Worm (Caenorhabditis elegans) whole organism, late embryonic: Measurements from ENCODE around the gene F46C5.9.

Source experiments
- ceh-45 ChIP-seq: fragments of 200-800 bp; sonication (Bioruptor generic); IDR thresholded peaks from 2 replicates; pipeline ENCODE4 v1.3.6; 2022; ENCODE audit warnings: missing genetic modification reagents, missing genetic modification characterization, missing compliant biosample characterization
- ceh-6 ChIP-seq: fragments of 200-800 bp; sonication (Bioruptor generic); optimal IDR thresholded peaks from 2 replicates; lab custom pipeline; 2018; ENCODE audit warnings: mild to moderate bottlenecking, missing genetic modification characterization, missing compliant biosample characterization
- fkh-6 ChIP-seq: sonication (generic microtip); optimal IDR thresholded peaks from 2 replicates; lab custom pipeline; 2016; ENCODE audit warnings: missing genetic modification characterization, missing compliant biosample characterization
- hlh-30 ChIP-seq: sonication (generic microtip); optimal IDR thresholded peaks from 2 replicates; lab custom pipeline; 2017; ENCODE audit warnings: antibody characterized with exemption, missing genetic modification characterization, missing compliant biosample characterization; ENCODE audit not compliant: insufficient read depth
- odd-2 ChIP-seq: sonication (generic microtip); optimal IDR thresholded peaks from 2 replicates; lab custom pipeline; 2017; ENCODE audit warnings: antibody characterized with exemption, mild to moderate bottlenecking, missing genetic modification characterization, missing compliant biosample characterization
- pag-3 ChIP-seq: sonication (generic microtip); optimal IDR thresholded peaks from 2 replicates; lab custom pipeline; 2016; ENCODE audit warnings: missing compliant biosample characterization, missing genetic modification characterization, borderline replicate concordance
- pha-4 ChIP-seq: fragments of 150-350 bp; optimal IDR thresholded peaks from 2 replicates; lab custom pipeline; 2018; ENCODE audit warnings: missing biosample characterization, missing genetic modification reagents, missing genetic modification characterization
- pqm-1 ChIP-seq: sonication (generic microtip); optimal IDR thresholded peaks from 2 replicates; lab custom pipeline; 2016; ENCODE audit warnings: missing genetic modification characterization, missing compliant biosample characterization
- sox-4 ChIP-seq: sonication (generic microtip); optimal IDR thresholded peaks from 2 replicates; lab custom pipeline; 2017; ENCODE audit warnings: mild to moderate bottlenecking, missing genetic modification characterization, inconsistent platforms, missing compliant biosample characterization
- tbx-2 ChIP-seq: sonication (generic microtip); optimal IDR thresholded peaks from 2 replicates; lab custom pipeline; 2016; ENCODE audit warnings: missing genetic modification characterization, missing compliant biosample characterization
- tbx-7 ChIP-seq: sonication (generic microtip); optimal IDR thresholded peaks from 2 replicates; lab custom pipeline; 2016; ENCODE audit warnings: missing genotype, missing genetic modification characterization, missing compliant biosample characterization
- ttx-3 ChIP-seq: sonication (generic microtip); optimal IDR thresholded peaks from 2 replicates; lab custom pipeline; 2016; ENCODE audit warnings: missing genetic modification reagents, missing genetic modification characterization, missing compliant biosample characterization
- unc-42 ChIP-seq: sonication (generic microtip); optimal IDR thresholded peaks from 2 replicates; lab custom pipeline; 2016; ENCODE audit warnings: missing genotype, missing genetic modification characterization, missing compliant biosample characterization

DNA sequence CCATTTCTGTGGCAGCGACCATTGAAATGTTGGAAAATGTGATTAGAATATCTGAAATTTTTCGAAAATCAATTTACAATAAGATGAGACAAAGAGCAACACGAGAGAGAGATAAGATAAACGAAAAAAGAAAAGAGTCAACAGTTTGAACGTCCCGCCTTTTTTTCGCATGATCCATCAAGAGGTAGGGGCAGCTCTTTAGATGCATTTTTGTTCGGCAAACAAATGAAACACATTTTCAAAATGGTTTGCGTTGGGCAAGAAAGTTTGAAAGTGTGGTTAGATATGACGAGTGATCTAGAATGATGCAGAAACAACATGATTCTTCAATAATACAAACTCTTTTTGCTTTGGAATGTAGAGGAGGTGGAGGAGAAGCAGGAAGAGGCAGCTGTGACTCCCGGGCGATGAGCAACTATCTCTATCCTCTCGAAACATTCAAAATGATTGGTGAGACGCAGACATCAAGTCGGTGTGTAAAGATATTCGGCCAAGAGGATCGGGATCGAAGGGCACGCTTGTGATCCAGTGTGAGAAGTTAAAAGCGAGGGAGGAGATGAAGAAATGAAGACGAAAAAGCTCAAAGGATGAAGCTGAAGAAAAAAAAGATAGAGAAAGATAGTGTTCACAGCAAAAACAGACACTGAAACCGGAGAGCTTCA, 34.1 kb upstream of the F46C5.9 start, which contains the start of gene F46C5.6:
- TF ChIP-seq pqm-1 (tag; lab: Kevin White, UChicago): no peak
- no peak for TF ChIP-seq pha-4 (tag; lab: Kevin White, UChicago)
- no peak for TF ChIP-seq tbx-7 (tag; lab: Kevin White, UChicago)
- TF ChIP-seq ttx-3 (tag; lab: Kevin White, UChicago): no peak
- no peak for TF ChIP-seq odd-2 (tag; lab: Kevin White, UChicago)
- TF ChIP-seq unc-42 (tag; lab: Kevin White, UChicago): no peak
- no peak for TF ChIP-seq hlh-30 (tag; lab: Kevin White, UChicago)
- peak; percentile 27 for TF ChIP-seq tbx-2 (tag; lab: Kevin White, UChicago)
- no peak for TF ChIP-seq pag-3
- TF ChIP-seq fkh-6 (tag; lab: Kevin White, UChicago): no peak
- TF ChIP-seq sox-4 (tag; lab: Kevin White, UChicago): no peak
- no peak for TF ChIP-seq ceh-45 (GFP tag; lab: Robert Waterston, UW)
- TF ChIP-seq ceh-6 (GFP tag; lab: Kevin White, UChicago): no peak
